Worm (Caenorhabditis elegans) whole organism, L4 larva: ENCODE data around the gene srw-16.
"Not testable (repeated sequence)": the region's sequence is repeated elsewhere in the genome, so short reads cannot be mapped to it uniquely, and the experiment has no call there.

Experiments used
- F10B5.3 ChIP-seq: sonication (generic microtip); optimal IDR thresholded peaks from 2 replicates; lab custom pipeline; 2016; ENCODE audit warnings: mild to moderate bottlenecking, missing genetic modification characterization, missing compliant biosample characterization
- Y105C5A.15 ChIP-seq: fragments of 200-800 bp; sonication (Bioruptor generic); IDR thresholded peaks from 2 replicates; pipeline ENCODE4 v1.3.6; 2022; ENCODE audit warnings: missing genetic modification characterization, missing compliant biosample characterization
- Y48G9A.11 ChIP-seq: fragments of 200-800 bp; sonication (Bioruptor generic); IDR thresholded peaks from 2 replicates; pipeline ENCODE4 v1.3.6; 2022; ENCODE audit warnings: missing genetic modification reagents, missing genetic modification characterization, missing compliant biosample characterization
- ZK546.5 ChIP-seq, 2 experiments: sonication (generic microtip); optimal IDR thresholded peaks; 2 replicates each; lab custom pipeline; 2017; ENCODE audit warnings: missing biosample characterization in 2 of 2, missing genetic modification characterization in 2 of 2
- aly-2 ChIP-seq: sonication (generic microtip); optimal IDR thresholded peaks from 2 replicates; lab custom pipeline; 2018; ENCODE audit warnings: missing biosample characterization, missing genetic modification characterization
- ama-1 ChIP-seq: fragments of 150-350 bp; optimal IDR thresholded peaks from 2 replicates; lab custom pipeline; 2014; ENCODE audit warnings: inconsistent platforms, mixed read lengths
- ceh-28 ChIP-seq: fragments of 150-350 bp; optimal IDR thresholded peaks from 2 replicates; lab custom pipeline; 2014; ENCODE audit warnings: missing biosample characterization, missing genetic modification reagents, missing genetic modification characterization
- ces-1 ChIP-seq: fragments of 150-350 bp; sonication (generic microtip); optimal IDR thresholded peaks from 4 replicates; lab custom pipeline; 2014; ENCODE audit warnings: missing biosample characterization, missing genetic modification reagents, missing genetic modification characterization
- cey-2 ChIP-seq: sonication (generic microtip); optimal IDR thresholded peaks from 3 replicates; lab custom pipeline; 2017; ENCODE audit warnings: missing genetic modification characterization, mild to moderate bottlenecking, missing compliant biosample characterization, antibody characterized with exemption, borderline replicate concordance; ENCODE audit not compliant: insufficient read depth
- ctbp-1 ChIP-seq: fragments of 200-800 bp; sonication (Bioruptor generic); IDR thresholded peaks from 2 replicates; pipeline ENCODE4 v1.3.6; 2022; ENCODE audit warnings: missing genetic modification reagents, missing genetic modification characterization, missing compliant biosample characterization
- daf-12 ChIP-seq: fragments of 150-350 bp; optimal IDR thresholded peaks from 2 replicates; lab custom pipeline; 2014; ENCODE audit warnings: missing biosample characterization, missing genetic modification reagents, missing genetic modification characterization
- daf-8 ChIP-seq: fragments of 200-800 bp; sonication (Bioruptor generic); IDR thresholded peaks from 2 replicates; pipeline ENCODE4 v1.3.6; 2022; ENCODE audit warnings: missing genetic modification characterization, missing compliant biosample characterization
- dmd-8 ChIP-seq: fragments of 200-800 bp; sonication (Bioruptor generic); IDR thresholded peaks from 2 replicates; pipeline ENCODE4 v1.3.6; 2022; ENCODE audit warnings: missing genetic modification characterization, missing compliant biosample characterization
- dmd-9 ChIP-seq: fragments of 200-800 bp; sonication (Bioruptor generic); IDR thresholded peaks from 2 replicates; pipeline ENCODE4 v1.3.6; 2022; ENCODE audit warnings: missing genetic modification reagents, missing genetic modification characterization, missing compliant biosample characterization
- dpl-1 ChIP-seq: fragments of 150-350 bp; optimal IDR thresholded peaks from 2 replicates; lab custom pipeline; 2014; ENCODE audit warnings: missing biosample characterization, missing genetic modification reagents, missing genetic modification characterization
- duxl-1 ChIP-seq: sonication (generic microtip); optimal IDR thresholded peaks from 2 replicates; lab custom pipeline; 2016; ENCODE audit warnings: mild to moderate bottlenecking, missing genetic modification characterization, moderate library complexity, missing compliant biosample characterization; ENCODE audit not compliant: poor library complexity
- egl-43 ChIP-seq: fragments of 200-800 bp; sonication (Bioruptor generic); IDR thresholded peaks from 2 replicates; pipeline ENCODE4 v1.3.6; 2022; ENCODE audit warnings: missing genetic modification reagents, missing genetic modification characterization, missing compliant biosample characterization
- hif-1 ChIP-seq, 2 experiments: sonication (generic microtip); optimal IDR thresholded peaks; 2 replicates each; lab custom pipeline; 2016 to 2017; ENCODE audit warnings: missing compliant biosample characterization in 2 of 2, missing genetic modification characterization in 2 of 2, missing genetic modification reagents in 2 of 2, missing genotype in 2 of 2, mild to moderate bottlenecking in 1 of 2
- hlh-30 ChIP-seq: sonication (generic microtip); optimal IDR thresholded peaks from 2 replicates; lab custom pipeline; 2017; ENCODE audit warnings: antibody characterized with exemption, mild to moderate bottlenecking, missing genetic modification characterization, missing compliant biosample characterization; ENCODE audit not compliant: insufficient read depth
- lin-1 ChIP-seq: fragments of 200-800 bp; sonication (Bioruptor generic); IDR thresholded peaks from 2 replicates; pipeline ENCODE4 v1.3.6; 2022; ENCODE audit warnings: missing genetic modification reagents, missing genetic modification characterization, missing compliant biosample characterization
- lin-29 ChIP-seq: fragments of 200-800 bp; sonication (Bioruptor generic); IDR thresholded peaks from 2 replicates; pipeline ENCODE4 v1.3.6; 2022; ENCODE audit warnings: missing genetic modification reagents, missing genetic modification characterization, missing compliant biosample characterization
- mdl-1 ChIP-seq, 2 experiments: fragments of 150-350 bp in 1 of 2; sonication (generic microtip) in 1 of 2; optimal IDR thresholded peaks; 2 replicates each; lab custom pipeline; 2014 to 2017; ENCODE audit warnings: missing biosample characterization in 2 of 2, missing genetic modification characterization in 2 of 2
- nhr-10 ChIP-seq: fragments of 150-350 bp; optimal IDR thresholded peaks from 2 replicates; lab custom pipeline; 2014; ENCODE audit warnings: missing biosample characterization, missing genetic modification characterization
- nhr-25 ChIP-seq: sonication (generic microtip); optimal IDR thresholded peaks from 2 replicates; lab custom pipeline; 2017; ENCODE audit warnings: missing genetic modification characterization, mild to moderate bottlenecking, missing compliant biosample characterization, antibody characterized with exemption, moderate library complexity, borderline replicate concordance; ENCODE audit not compliant: insufficient read depth
- nhr-28 ChIP-seq: fragments of 150-350 bp; optimal IDR thresholded peaks from 2 replicates; lab custom pipeline; 2014; ENCODE audit warnings: missing biosample characterization, missing genetic modification characterization
- nhr-41 ChIP-seq: fragments of 200-800 bp; sonication (Bioruptor generic); IDR thresholded peaks from 2 replicates; pipeline ENCODE4 v1.3.6; 2022; ENCODE audit warnings: missing genetic modification reagents, missing genetic modification characterization, missing compliant biosample characterization
- nhr-48 ChIP-seq: sonication (generic microtip); optimal IDR thresholded peaks from 2 replicates; lab custom pipeline; 2016; ENCODE audit warnings: mild to moderate bottlenecking, missing genetic modification characterization, missing compliant biosample characterization
- nhr-77 ChIP-seq: fragments of 150-350 bp; optimal IDR thresholded peaks from 2 replicates; lab custom pipeline; 2014; ENCODE audit warnings: missing biosample characterization, missing genetic modification characterization
- pha-4 ChIP-seq, 2 experiments: fragments of 150-350 bp in 1 of 2; fragments of 200-800 bp in 1 of 2; sonication (Bioruptor generic) in 1 of 2; IDR thresholded peaks in 1 of 2; optimal IDR thresholded peaks in 1 of 2; 2 replicates each; pipeline versions ENCODE4 v1.3.6 to Lab custom; 2014 to 2022; ENCODE audit warnings: missing genetic modification characterization in 2 of 2, missing genetic modification reagents in 2 of 2, missing biosample characterization in 1 of 2, missing compliant biosample characterization in 1 of 2
- saeg-2 ChIP-seq: fragments of 200-800 bp; sonication (Bioruptor generic); IDR thresholded peaks from 2 replicates; pipeline ENCODE4 v1.3.6; 2022; ENCODE audit warnings: missing genetic modification reagents, missing genetic modification characterization, missing compliant biosample characterization
- skn-1 ChIP-seq: fragments of 150-350 bp; optimal IDR thresholded peaks from 2 replicates; lab custom pipeline; 2014; ENCODE audit warnings: missing biosample characterization, missing genetic modification characterization
- spr-1 ChIP-seq: sonication (generic microtip); optimal IDR thresholded peaks from 2 replicates; lab custom pipeline; 2016; ENCODE audit warnings: mild to moderate bottlenecking, missing genetic modification characterization, missing compliant biosample characterization
- vab-7 ChIP-seq: fragments of 200-800 bp; sonication (Bioruptor generic); IDR thresholded peaks from 2 replicates; pipeline ENCODE4 v1.3.6; 2022; ENCODE audit warnings: missing genetic modification reagents, missing genetic modification characterization, missing compliant biosample characterization
- zfp-3 ChIP-seq: fragments of 200-800 bp; sonication (Bioruptor generic); conservative IDR thresholded peaks from 2 replicates; pipeline ENCODE4 v1.3.6; 2022; ENCODE audit warnings: missing genetic modification reagents, missing genetic modification characterization, missing compliant biosample characterization
- zip-11 ChIP-seq: fragments of 200-800 bp; sonication (Bioruptor generic); IDR thresholded peaks from 2 replicates; pipeline ENCODE4 v1.3.6; 2022; ENCODE audit warnings: missing genetic modification characterization, missing compliant biosample characterization
- ztf-7 ChIP-seq: fragments of 150-350 bp; optimal IDR thresholded peaks from 2 replicates; lab custom pipeline; 2014; ENCODE audit warnings: missing biosample characterization, missing genetic modification characterization

The srw-16 gene

DNA sequence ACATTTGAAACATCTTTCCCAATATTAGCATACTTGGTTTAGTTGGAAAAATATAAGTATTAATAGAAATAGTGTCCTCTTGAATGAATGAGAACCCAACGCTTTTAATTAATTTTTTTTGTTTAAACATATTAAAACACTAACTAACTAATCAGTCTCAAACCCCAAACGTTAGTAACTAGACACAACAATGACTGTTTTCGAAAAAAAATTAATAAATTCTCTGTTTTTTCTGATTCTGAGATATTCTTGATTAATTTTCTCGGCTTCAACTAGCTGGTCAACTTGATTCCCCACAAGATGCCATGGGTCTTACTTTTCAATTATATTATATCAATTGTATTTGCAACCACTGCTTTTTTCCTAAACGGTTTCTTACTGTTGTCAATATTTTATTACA lies 22.6 kb downstream of the srw-16 start, which contains the start of gene srbc-76:
Gene srbc-76, plus strand, starts transcription at position 301 of the 400 bp plus-strand sequence.
- TF ChIP-seq zfp-3 (GFP tag; lab: Robert Waterston, UW): no peak
- TF ChIP-seq cey-2: no peak
- TF ChIP-seq hif-1 (tag; optimal IDR thresholded peaks at IDR 0.05; lab: Kevin White, UChicago): no peak
- TF ChIP-seq nhr-25 (tag; lab: Kevin White, UChicago): no peak

DNA sequence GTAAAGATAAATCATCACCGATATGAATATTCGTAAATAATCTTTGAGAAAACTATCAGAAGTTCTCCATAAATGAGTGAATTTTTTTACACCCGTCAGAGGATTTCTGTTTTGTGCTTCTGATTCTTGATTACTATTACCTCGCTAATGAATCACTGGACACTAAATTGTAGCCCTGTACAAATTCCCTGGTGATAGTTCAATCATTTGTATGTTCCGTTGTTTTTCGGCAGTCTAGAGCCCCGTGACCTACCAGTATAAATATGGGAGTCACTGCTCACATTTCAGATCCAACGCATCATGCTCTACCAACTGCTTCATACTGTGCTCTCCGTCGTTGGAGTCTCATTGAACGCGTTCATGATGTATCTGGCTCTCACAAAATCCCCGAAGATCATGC lies 24.4 kb downstream of the srw-16 start, which contains the start of gene srd-28:
Gene srd-28, plus strand, starts transcription at position 301 of the 400 bp plus-strand sequence.
- not testable (repeated sequence) for TF ChIP-seq saeg-2 (GFP tag; lab: Robert Waterston, UW); ctbp-1; dmd-8 (GFP tag; lab: Robert Waterston, UW)

DNA sequence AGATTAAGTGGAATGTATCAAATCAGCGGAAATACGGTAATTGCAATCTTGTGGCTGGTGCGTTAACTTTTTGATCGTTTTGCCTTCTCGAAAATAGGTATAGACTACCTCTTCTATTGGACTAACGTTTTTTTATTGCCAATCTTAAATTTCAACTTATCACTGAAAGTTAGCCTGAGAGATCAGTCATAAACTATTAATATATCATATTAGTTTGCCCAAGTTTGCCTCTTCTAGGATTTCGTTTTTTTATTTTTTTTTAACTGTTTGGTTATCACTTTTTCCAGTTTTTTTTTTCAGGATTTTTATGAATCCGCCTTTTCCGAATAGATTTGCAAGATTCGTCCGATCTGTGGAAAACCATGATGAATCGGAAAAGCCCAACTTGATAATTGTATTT lies 30.2 kb downstream of the srw-16 start, which contains the start of gene kin-30:
Gene kin-30, plus strand, starts transcription at position 301 of the 400 bp plus-strand sequence.
- TF ChIP-seq Y105C5A.15 (no peak), daf-8 (GFP tag; lab: Robert Waterston, UW) (no peak), zip-11 (no peak), nhr-41 (GFP tag; lab: Robert Waterston, UW) (no peak), dpl-1 (GFP tag; lab: Kevin White, UChicago) (no peak), saeg-2 (GFP tag; lab: Robert Waterston, UW) (no peak), aly-2 (tag; lab: Kevin White, UChicago) (no peak), nhr-10 (no peak), zfp-3 (GFP tag; lab: Robert Waterston, UW) (no peak), ama-1 (lab: Kevin White, UChicago) (no peak), skn-1 (tag; lab: Kevin White, UChicago) (no peak), nhr-28 (tag; lab: Kevin White, UChicago) (no peak), spr-1 (tag; lab: Kevin White, UChicago) (no peak), duxl-1 (no peak), ZK546.5 (tag; optimal IDR thresholded peaks at IDR 0.05; lab: Kevin White, UChicago) (no peak), nhr-48 (tag; lab: Kevin White, UChicago) (no peak), lin-29 (GFP tag; lab: Robert Waterston, UW) (no peak)

DNA sequence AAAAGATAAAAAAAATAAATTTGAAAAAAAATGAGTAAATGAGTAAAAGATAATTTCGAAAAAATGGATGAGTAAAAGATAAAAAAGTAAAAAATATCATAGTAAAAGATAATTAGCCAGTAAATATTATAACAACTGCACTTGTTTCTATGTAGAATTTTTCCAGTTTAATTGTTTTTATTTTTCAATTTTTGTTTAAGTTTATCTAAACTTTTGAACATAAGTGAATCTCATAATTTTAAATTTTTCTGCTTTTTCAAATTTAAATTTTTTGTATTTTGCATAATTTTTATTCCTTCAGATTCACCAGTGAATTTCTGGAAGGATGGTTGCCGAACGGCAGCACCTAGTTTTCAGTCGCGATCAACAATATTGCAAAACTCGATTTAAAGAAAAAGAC lies 33.4 kb downstream of the srw-16 start, which contains the start of gene chil-12:
Gene chil-12, plus strand, starts transcription at position 301 of the 400 bp plus-strand sequence.
- no peak for TF ChIP-seq egl-43 (GFP tag; lab: Robert Waterston, UW)
- TF ChIP-seq ceh-28: no peak
- no peak for TF ChIP-seq ztf-7 (tag; lab: Kevin White, UChicago)
- TF ChIP-seq duxl-1: no peak
- TF ChIP-seq vab-7: no peak
- no peak for TF ChIP-seq hlh-30
- no peak for TF ChIP-seq F10B5.3 (tag; lab: Kevin White, UChicago)
- no peak for TF ChIP-seq pha-4 (GFP tag; IDR thresholded peaks at IDR 0.05; lab: Robert Waterston, UW)
- TF ChIP-seq pha-4 (tag; optimal IDR thresholded peaks at IDR 0.05; lab: Kevin White, UChicago): no peak
- TF ChIP-seq Y48G9A.11: no peak
- no peak for TF ChIP-seq ZK546.5 (tag; optimal IDR thresholded peaks at IDR 0.05; lab: Kevin White, UChicago)
- no peak for TF ChIP-seq lin-1
- TF ChIP-seq mdl-1 (tag; optimal IDR thresholded peaks at IDR 0.05; lab: Kevin White, UChicago): no peak
- no peak for TF ChIP-seq nhr-77 (tag; lab: Kevin White, UChicago)
- no peak for TF ChIP-seq zip-11
- no peak for TF ChIP-seq ces-1 (GFP tag; lab: Kevin White, UChicago)
- no peak for TF ChIP-seq daf-12 (tag; lab: Kevin White, UChicago)
- TF ChIP-seq dmd-9 (GFP tag; lab: Robert Waterston, UW): no peak
